Fruit fly (Drosophila melanogaster) whole organism: ENCODE data around the gene CG32462.

Experiments
- CG8478 ChIP-seq: fragments of >200 bp; optimal IDR thresholded peaks from 2 replicates; lab custom pipeline; 2018; ENCODE audit warnings: inconsistent platforms
- Dll ChIP-seq: fragments of >200 bp; optimal IDR thresholded peaks from 2 replicates; lab custom pipeline; 2017
- EcR ChIP-seq, 2 experiments: fragments of >200 bp; optimal IDR thresholded peaks; 2 replicates each; lab custom pipeline; 2017; ENCODE audit warnings: missing biosample characterization in 2 of 2, missing genetic modification characterization in 2 of 2, missing genetic modification reagents in 2 of 2
- pan ChIP-seq: fragments of >200 bp; optimal IDR thresholded peaks from 2 replicates; lab custom pipeline; 2017
- psq ChIP-seq: fragments of >200 bp; optimal IDR thresholded peaks from 2 replicates; lab custom pipeline; 2017
- usp ChIP-seq: fragments of >200 bp; optimal IDR thresholded peaks from 2 replicates; lab custom pipeline; 2017; ENCODE audit warnings: missing biosample characterization, missing genetic modification characterization, mixed read lengths

Gene CG32462

dm6 chr3L:22863367-22864078, 10.2 kb upstream of the CG32462 start, which contains the start of gene CG33169:
Gene CG33169, plus strand, starts transcription at chr3L:22863864.
- TF ChIP-seq CG8478 (lab: Kevin White, UChicago) (no peak), psq (lab: Kevin White, UChicago) (no peak), pan (lab: Kevin White, UChicago) (no peak), usp (GFP tag; lab: Kevin White, UChicago) (no peak), EcR (GFP tag; optimal IDR thresholded peaks at IDR 0.05; lab: Kevin White, UChicago) (no peak), Dll (lab: Kevin White, UChicago) (no peak)

DNA sequence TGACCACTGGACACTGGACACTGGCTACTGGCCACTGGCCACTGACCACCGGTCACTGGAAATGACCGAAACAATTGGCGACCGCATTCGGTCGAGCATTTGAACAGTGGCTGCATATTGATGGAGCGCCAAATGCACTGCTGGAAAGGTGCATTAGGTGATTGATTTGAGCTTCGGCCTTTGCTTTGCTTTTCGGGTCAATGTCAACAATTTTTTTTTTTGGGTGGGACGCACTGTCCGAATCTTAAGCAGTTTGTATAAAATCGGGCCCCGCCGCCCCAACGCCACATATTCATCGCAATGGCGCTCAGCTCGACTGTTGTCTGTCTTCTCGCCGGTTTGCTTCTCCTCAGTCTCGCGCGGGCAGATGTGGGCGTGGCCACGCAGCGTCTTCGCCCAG, 7.2 kb upstream of the CG32462 start, which contains the start of gene CG13239:
TSS of gene CG13239 (plus strand) at position 301 of the 400 bp plus-strand sequence.
- TF ChIP-seq EcR (GFP tag; optimal IDR thresholded peaks at IDR 0.05; lab: Kevin White, UChicago) (no peak), CG8478 (lab: Kevin White, UChicago) (no peak), usp (GFP tag; lab: Kevin White, UChicago) (no peak), pan (lab: Kevin White, UChicago) (no peak), psq (lab: Kevin White, UChicago) (no peak), Dll (lab: Kevin White, UChicago) (no peak)

- TF ChIP-seq psq (lab: Kevin White, UChicago) (no peak), Dll (lab: Kevin White, UChicago) (peak; percentile 60)
These were observed 2.7 kb upstream of the CG32462 start, which contains the start of gene CG32459 for dm6 chr3L:22856009-22856477. Gene CG32459, minus strand, starts transcription at chr3L:22856059.

DNA sequence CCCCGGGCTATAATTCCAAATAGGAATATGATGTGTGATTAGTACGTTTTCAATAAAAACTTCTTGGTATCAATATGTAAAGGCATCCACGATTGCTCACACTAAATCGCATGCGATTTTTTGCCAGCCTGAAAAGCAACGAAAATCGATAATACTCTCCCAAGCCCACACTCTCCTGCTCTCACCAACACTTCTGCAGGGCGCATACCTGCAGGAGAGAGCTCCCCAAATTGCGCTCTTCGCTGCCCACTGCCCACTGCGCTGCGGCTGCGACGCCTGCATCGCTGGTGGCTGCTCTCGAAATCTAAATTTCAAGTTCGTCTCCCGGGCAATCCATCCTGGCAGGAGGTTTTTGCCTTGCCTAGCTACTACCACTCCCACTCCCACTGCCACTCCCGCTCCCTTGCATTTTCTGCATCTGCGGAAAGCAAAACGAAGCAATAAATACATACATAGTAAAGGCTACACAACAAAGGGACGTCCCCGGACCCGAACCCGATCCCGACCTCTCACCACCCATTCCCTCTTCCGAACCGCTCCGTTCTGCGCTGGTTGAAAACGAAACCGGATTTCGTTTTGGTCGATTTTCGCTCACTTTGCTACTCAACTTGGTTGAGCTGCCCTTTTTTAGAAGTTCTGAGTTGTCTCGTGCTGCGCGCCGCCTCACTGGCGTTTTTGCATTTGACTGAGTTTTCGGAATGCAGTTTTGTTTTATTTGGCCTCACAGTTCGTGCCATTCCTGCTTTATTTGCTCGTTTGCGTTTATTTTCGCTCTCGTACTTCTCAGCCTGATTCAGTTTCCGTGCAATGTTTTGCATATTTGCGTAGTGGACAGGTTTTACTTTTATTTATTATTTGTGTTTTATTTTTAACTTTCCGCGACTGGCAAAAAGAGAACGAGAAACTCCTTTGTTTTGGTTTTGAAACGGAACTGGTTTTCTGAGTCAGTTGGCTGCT, 1.9 kb downstream of the CG32462 start:
- TF ChIP-seq psq (lab: Kevin White, UChicago) (no peak), EcR (GFP tag; optimal IDR thresholded peaks at IDR 0.05; lab: Kevin White, UChicago) (peak in 1 of 2 experiments; percentile 41), Dll (lab: Kevin White, UChicago) (peak; percentile 91)

DNA sequence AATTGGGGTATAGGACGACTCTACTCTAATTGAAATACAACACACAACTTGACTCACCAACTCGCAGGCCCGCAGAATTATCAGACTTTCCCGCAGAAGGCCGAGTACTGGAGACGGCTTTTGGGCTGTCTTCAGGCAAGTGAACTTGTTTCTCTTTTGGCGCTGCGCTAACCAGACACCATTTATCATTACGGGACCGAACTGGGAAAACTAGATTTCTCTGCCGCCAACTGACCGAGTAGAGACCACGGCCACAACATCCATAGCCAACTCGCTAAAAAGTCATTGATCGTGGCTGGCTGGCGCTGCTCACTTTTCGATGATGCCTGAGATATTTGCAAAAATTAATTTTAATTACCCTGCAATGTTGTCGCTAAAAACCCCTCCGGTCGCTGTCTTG, 4.4 kb downstream of the CG32462 start:
- no peak for TF ChIP-seq Dll (lab: Kevin White, UChicago)
- TF ChIP-seq pan (lab: Kevin White, UChicago) = no peak
- no peak for TF ChIP-seq CG8478 (lab: Kevin White, UChicago)
- no peak for TF ChIP-seq EcR (GFP tag; optimal IDR thresholded peaks at IDR 0.05; lab: Kevin White, UChicago)
- no peak for TF ChIP-seq usp (GFP tag; lab: Kevin White, UChicago)
- no peak for TF ChIP-seq psq (lab: Kevin White, UChicago)

dm6 chr3L:22847679-22848118, 5.6 kb downstream of the CG32462 start:
- TF ChIP-seq pan (lab: Kevin White, UChicago) (no peak), Dll (lab: Kevin White, UChicago) (no peak), psq (lab: Kevin White, UChicago) (no peak), EcR (GFP tag; optimal IDR thresholded peaks at IDR 0.05; lab: Kevin White, UChicago) (no peak), CG8478 (lab: Kevin White, UChicago) (no peak), usp (GFP tag; lab: Kevin White, UChicago) (no peak)

DNA sequence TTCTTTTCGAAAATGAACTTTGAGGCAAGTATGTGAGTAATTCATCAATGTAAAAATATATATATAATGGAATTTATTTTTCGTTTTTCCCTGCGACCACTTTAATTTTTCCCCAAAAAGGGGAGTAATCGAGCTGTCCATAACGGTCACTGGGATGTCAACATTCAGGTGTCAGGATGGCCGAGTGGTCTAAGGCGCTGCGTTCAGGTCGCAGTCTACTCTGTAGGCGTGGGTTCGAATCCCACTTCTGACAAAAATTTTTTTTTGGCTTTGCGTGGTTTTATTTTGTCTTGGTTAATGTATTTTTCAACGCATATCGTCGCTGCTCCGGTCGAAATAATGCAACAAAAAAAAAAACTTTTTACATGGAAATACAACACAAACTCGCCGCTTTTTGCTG, 10.2 kb downstream of the CG32462 start:
- TF ChIP-seq Dll (lab: Kevin White, UChicago) = no peak
- no peak for TF ChIP-seq pan (lab: Kevin White, UChicago)
- TF ChIP-seq CG8478 (lab: Kevin White, UChicago) = no peak
- no peak for TF ChIP-seq EcR (GFP tag; optimal IDR thresholded peaks at IDR 0.05; lab: Kevin White, UChicago)
- TF ChIP-seq psq (lab: Kevin White, UChicago) = no peak
- no peak for TF ChIP-seq usp (GFP tag; lab: Kevin White, UChicago)

dm6 chr3L:22839726-22840228, 13.5 kb downstream of the CG32462 start:
- TF ChIP-seq usp (GFP tag; lab: Kevin White, UChicago) (no peak), EcR (GFP tag; optimal IDR thresholded peaks at IDR 0.05; lab: Kevin White, UChicago) (peak; percentile 93 to 94), Dll (lab: Kevin White, UChicago) (peak; percentile 95), psq (lab: Kevin White, UChicago) (no peak), pan (lab: Kevin White, UChicago) (no peak), CG8478 (lab: Kevin White, UChicago) (no peak)

- TF ChIP-seq Dll (lab: Kevin White, UChicago) (no peak), EcR (GFP tag; optimal IDR thresholded peaks at IDR 0.05; lab: Kevin White, UChicago) (no peak), psq (lab: Kevin White, UChicago) (no peak), CG8478 (lab: Kevin White, UChicago) (no peak), usp (GFP tag; lab: Kevin White, UChicago) (no peak), pan (lab: Kevin White, UChicago) (no peak)
These were observed 14.1 kb downstream of the CG32462 start for dm6 chr3L:22839243-22839642.

dm6 chr3L:22837651-22838614, 15.4 kb downstream of the CG32462 start:
- TF ChIP-seq Dll (lab: Kevin White, UChicago) (no peak), CG8478 (lab: Kevin White, UChicago) (no peak), EcR (GFP tag; optimal IDR thresholded peaks at IDR 0.05; lab: Kevin White, UChicago) (peak in 1 of 2 experiments; percentile 34)
